Worm (Caenorhabditis elegans) whole organism, L4/young adult: ENCODE measurements around the gene bcf-1.

Experiments used
- W03F9.2 ChIP-seq: fragments of 150-350 bp; optimal IDR thresholded peaks from 2 replicates; lab custom pipeline; 2014; ENCODE audit warnings: missing biosample characterization, missing genetic modification characterization
- dao-5 ChIP-seq: sonication (generic microtip); optimal IDR thresholded peaks from 2 replicates; lab custom pipeline; 2016; ENCODE audit warnings: missing genotype, missing genetic modification characterization, moderate library complexity, missing compliant biosample characterization
- him-1 ChIP-seq: sonication (generic microtip); optimal IDR thresholded peaks from 2 replicates; lab custom pipeline; 2016; ENCODE audit warnings: missing genotype, missing genetic modification reagents, missing genetic modification characterization, missing compliant biosample characterization

Gene bcf-1

ce11 chrV:6408733-6409227 is at the start of gene bcf-1:
TSS of gene bcf-1 (minus strand) at chrV:6408783.
- no peak for TF ChIP-seq W03F9.2
- TF ChIP-seq dao-5: no peak
- no peak for TF ChIP-seq him-1 (tag; lab: Kevin White, UChicago)

DNA sequence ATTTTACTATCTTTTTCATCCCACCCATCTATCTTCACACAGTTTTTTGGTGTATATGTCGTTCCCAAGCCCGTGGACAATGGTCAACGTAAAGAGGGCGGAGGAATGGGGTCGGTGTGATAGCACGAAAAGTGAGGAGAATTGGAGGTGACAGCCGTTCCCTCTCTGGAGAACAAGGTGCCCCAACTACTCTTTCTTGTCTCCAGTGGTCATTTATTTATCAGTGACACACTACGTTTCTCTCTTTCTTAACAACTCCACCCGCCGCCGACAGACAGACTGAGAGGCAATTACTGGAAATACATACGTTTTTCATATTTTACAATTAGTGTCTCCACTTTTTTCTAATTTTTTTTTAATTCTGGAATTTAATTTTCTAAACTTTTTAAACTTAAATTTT is 48.3 kb upstream of the bcf-1 start:
- TF ChIP-seq dao-5 (no peak), him-1 (tag; lab: Kevin White, UChicago) (no peak)

DNA sequence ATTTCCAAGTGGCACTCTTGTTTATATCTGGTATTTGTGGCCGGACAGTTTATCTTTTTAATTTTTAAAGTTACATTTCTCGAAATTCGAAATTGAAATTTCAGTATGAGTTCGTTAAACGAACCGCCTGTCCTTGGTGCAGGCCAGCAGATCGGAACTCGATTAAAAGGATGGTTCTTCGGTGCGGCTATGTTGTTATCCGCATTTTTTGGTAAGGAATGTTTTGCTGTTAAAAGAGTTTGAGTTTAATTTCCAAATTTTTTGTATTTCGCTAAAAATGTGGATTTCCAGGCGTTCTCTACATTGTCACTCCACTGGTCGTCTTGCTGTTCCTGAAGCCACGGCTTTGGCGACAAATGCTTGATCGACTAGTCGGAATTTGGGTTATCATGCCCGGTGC is 44.5 kb upstream of the bcf-1 start, which contains the start of gene acl-9:
acl-9 (plus strand) TSS at position 105 of the 400 bp plus-strand sequence.
- no peak for TF ChIP-seq W03F9.2
- TF ChIP-seq dao-5: no peak
- no peak for TF ChIP-seq him-1 (tag; lab: Kevin White, UChicago)

ce11 chrV:6450129-6451011 is 41.8 kb upstream of the bcf-1 start, which contains the start of gene acl-8:
TSS of gene acl-8 (plus strand) at chrV:6450870.
- TF ChIP-seq dao-5 (no peak), him-1 (tag; lab: Kevin White, UChicago) (no peak), W03F9.2 (no peak)

DNA sequence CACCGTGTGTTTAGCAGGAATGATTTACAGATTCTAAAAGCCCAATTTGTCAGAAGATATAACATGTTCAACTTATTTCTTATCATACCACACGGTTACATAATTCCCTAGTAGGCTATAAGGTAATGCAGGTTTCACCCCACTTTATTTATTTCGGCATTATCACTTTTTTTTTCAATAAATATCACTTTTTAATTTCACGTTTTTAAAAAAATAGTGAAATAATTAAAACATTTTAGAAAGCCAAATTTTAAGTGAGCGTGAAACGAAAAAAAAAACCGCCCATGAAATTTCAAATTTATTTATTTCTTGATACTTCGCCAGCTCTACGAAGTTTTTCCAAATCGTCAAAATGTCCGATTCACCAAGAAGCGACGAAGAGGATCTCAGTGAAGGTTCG is 39.8 kb upstream of the bcf-1 start, which contains the start of gene fbxa-196:
fbxa-196 (plus strand) TSS at position 301 of the 400 bp plus-strand sequence.
- TF ChIP-seq W03F9.2: no peak
- no peak for TF ChIP-seq dao-5
- no peak for TF ChIP-seq him-1 (tag; lab: Kevin White, UChicago)

DNA sequence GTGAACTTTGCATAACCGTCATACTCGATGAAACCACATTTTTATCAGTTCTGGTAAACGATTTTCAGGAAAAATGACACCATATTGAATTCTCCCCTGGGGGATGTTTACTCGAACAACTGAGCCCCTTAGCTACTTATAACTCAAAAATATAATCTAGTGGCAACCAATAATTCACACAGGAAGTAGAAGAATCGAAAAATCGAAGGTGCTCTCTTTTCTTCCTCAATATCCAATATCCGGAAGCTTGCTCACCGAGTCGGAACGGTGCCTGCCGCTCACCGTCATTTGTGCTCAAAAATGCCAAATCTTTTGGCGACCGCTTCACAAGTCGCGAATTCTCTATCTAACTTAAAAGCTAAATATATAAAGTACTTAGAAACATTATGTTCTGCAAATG is 33.5 kb upstream of the bcf-1 start, which contains the start of gene T05H4.3:
T05H4.3 (plus strand) TSS at position 301 of the 400 bp plus-strand sequence.
- no peak for TF ChIP-seq him-1 (tag; lab: Kevin White, UChicago)
- TF ChIP-seq dao-5: no peak
- no peak for TF ChIP-seq W03F9.2

DNA sequence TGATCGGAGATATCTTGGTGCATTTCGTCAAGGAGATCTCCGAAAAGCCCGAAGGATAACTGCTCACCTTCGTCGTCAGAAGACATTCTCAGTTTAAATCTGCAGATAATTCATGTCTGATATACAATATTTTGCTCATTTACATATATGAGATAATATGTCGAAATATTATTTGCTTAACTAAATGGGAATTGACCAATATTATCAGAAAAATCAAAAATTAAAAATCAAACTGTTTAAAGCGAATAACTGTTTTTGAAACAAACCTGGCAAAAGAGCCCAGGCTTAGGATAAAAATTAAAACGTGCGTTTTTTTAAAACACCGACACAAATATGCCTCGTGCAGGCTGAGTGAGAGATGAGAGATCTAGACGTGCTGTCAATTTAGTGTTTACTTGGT is 33.0 kb upstream of the bcf-1 start, which contains the start of gene T05H4.15:
T05H4.15 (minus strand) TSS at position 101 of the 400 bp plus-strand sequence.
- TF ChIP-seq him-1 (tag; lab: Kevin White, UChicago): no peak

- TF ChIP-seq W03F9.2: no peak
- no peak for TF ChIP-seq him-1 (tag; lab: Kevin White, UChicago)
- TF ChIP-seq dao-5: no peak
These were observed 30.0 kb upstream of the bcf-1 start, which contains the start of gene T05H4.4 for ce11 chrV:6438601-6439000. TSS of gene T05H4.4 (plus strand) at chrV:6438901.

ce11 chrV:6436332-6436731 is 27.7 kb upstream of the bcf-1 start, which contains the start of gene hpo-19:
TSS of gene hpo-19 (plus strand) at chrV:6436645.
- no peak for TF ChIP-seq him-1 (tag; lab: Kevin White, UChicago)
- no peak for TF ChIP-seq dao-5
- no peak for TF ChIP-seq W03F9.2

ce11 chrV:6433446-6434178 is 25.0 kb upstream of the bcf-1 start, which contains the start of the genes gad-1 and erfa-1:
TSS of gene gad-1 (minus strand) at chrV:6433496.
TSS of gene erfa-1 (plus strand) at chrV:6434128.
- TF ChIP-seq him-1 (tag; lab: Kevin White, UChicago) (no peak), W03F9.2 (peak; percentile 83)

DNA sequence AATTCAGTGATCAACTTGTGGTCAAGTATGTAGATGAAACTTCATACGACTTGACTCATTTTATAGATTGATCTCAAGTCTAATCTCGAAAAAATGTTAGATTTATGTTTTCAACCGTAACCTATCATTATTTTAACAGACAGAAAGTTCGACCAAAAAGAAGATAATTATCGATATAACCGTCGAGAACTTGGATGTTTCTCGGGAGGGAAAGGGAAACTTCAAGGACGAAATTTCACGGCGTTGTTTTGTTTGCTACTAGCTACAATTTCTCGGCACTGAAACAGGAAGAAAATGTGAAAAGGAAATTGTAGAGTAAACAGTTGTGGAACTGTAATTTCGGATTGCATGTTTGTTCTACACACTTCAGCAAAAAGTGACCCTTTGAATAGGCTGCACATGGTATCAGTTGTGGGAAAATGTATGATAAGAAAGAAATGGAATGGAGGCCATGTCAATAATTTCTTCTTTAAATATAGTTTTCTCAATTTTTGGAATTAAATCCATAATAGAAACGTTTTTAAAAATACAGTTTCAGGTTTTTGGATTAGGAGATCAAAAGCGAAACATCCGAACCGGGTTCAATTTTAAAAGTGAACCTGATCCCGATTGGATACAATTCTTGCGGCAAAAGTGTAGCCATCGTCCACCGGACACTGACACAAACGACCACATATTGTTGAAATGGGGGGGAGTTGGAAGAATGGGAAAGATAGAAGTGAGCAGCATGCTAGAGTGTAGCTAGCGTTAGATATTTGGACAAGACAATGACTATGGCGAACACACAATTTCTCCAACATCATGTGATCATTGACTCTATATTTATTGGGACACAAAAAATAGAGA is 22.2 kb upstream of the bcf-1 start:
- TF ChIP-seq W03F9.2 (no peak), him-1 (tag; lab: Kevin White, UChicago) (no peak), dao-5 (no peak)

DNA sequence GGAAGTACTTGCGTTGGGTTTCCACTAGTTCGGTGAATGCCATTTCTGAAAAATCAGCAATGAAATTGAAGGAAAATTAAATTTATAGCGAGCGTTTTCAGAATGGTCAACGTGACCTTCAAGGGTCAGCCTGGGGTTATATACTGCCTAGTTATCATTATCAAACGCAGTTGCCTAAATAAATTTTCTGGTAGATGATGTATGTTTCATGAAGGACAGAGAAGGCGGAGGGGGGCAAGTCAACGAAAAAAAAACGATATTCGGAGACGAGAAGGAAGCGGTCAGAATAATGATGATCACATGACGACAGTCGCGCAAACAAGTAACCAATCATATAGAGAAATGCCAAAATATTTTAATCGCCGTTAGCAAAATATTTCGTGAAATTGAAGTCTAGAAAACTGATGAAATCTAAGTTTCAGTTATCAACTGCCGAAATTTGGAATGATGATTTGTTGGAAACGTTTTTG is 21.3 kb upstream of the bcf-1 start, which contains the start of gene alh-4:
alh-4 (minus strand) TSS at position 51 of the 470 bp plus-strand sequence.
- TF ChIP-seq dao-5 (no peak), W03F9.2 (no peak)

DNA sequence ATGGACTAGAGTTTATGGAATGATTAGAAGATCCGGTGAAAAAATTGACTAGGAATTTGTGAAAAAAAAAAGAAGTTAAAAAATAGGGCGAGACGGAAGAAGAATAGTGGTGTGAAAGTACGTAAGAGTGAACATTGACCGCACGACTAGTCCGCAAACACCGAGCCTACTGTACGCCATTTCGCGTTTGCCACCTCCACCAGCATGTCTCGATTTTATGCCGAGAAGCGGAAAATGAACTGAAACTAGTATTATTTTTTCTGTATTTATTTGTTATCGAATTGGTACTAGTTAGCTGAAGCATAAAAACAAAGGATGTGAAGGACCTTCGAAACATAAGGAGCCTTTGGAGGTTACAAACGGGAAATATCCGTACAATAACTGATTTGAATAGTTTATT is 18.9 kb upstream of the bcf-1 start:
- TF ChIP-seq W03F9.2 (peak; percentile 38), dao-5 (no peak), him-1 (tag; lab: Kevin White, UChicago) (no peak)
